Fruit fly (Drosophila melanogaster) whole organism, pupa: ENCODE measurements around the gene Klp10A.
A peak's percentile ranks its signal among the peaks of the same experiment; 100 is the strongest.

ENCODE experiments used
- CG10348 ChIP-seq: fragments of 200-800 bp; sonication (Bioruptor generic); IDR thresholded peaks from 2 replicates; pipeline ENCODE4 v1.3.6; 2022; ENCODE audit warnings: missing biosample characterization, missing genetic modification characterization
- CG12605 ChIP-seq: fragments of 200-800 bp; sonication (Bioruptor generic); IDR thresholded peaks from 2 replicates; pipeline ENCODE4 v1.3.6; 2022; ENCODE audit warnings: missing biosample characterization, missing genetic modification characterization
- CG13204 ChIP-seq: fragments of 200-800 bp; sonication (Bioruptor generic); optimal IDR thresholded peaks from 2 replicates; lab custom pipeline; 2018; ENCODE audit warnings: missing biosample characterization, mild to moderate bottlenecking, missing genetic modification characterization, moderate library complexity
- CG14655 ChIP-seq: fragments of 200-800 bp; sonication (Bioruptor generic); optimal IDR thresholded peaks from 3 replicates; lab custom pipeline; 2017; ENCODE audit warnings: mild to moderate bottlenecking, missing biosample characterization, missing genetic modification reagents, missing genetic modification characterization
- CG15710 ChIP-seq: fragments of 200-800 bp; sonication (Bioruptor generic); optimal IDR thresholded peaks from 2 replicates; lab custom pipeline; 2018; ENCODE audit warnings: missing biosample characterization, mild to moderate bottlenecking, missing genetic modification characterization, moderate library complexity
- CG17806 ChIP-seq: fragments of 200-800 bp; sonication (Bioruptor generic); optimal IDR thresholded peaks from 2 replicates; lab custom pipeline; 2018; ENCODE audit warnings: missing biosample characterization, mild to moderate bottlenecking, missing genetic modification characterization, moderate library complexity
- CG32121 ChIP-seq: fragments of 200-800 bp; sonication (Bioruptor generic); IDR thresholded peaks from 2 replicates; pipeline ENCODE4 v1.3.6; 2022; ENCODE audit warnings: missing biosample characterization, missing genetic modification characterization
- CG34367 ChIP-seq: fragments of 200-800 bp; sonication (Bioruptor generic); optimal IDR thresholded peaks from 2 replicates; lab custom pipeline; 2018; ENCODE audit warnings: missing biosample characterization, mild to moderate bottlenecking, missing genetic modification characterization
- CG4496 ChIP-seq: fragments of 200-800 bp; sonication (Bioruptor generic); IDR thresholded peaks from 3 replicates; pipeline ENCODE4 v1.3.6; 2022; ENCODE audit warnings: missing biosample characterization, missing genetic modification characterization
- CG8159 ChIP-seq: fragments of 200-800 bp; sonication (Bioruptor generic); optimal IDR thresholded peaks from 3 replicates; lab custom pipeline; 2018; ENCODE audit warnings: missing biosample characterization, mild to moderate bottlenecking, missing genetic modification characterization, moderate library complexity
- CG8301 ChIP-seq: fragments of 200-800 bp; sonication (Bioruptor generic); optimal IDR thresholded peaks from 2 replicates; lab custom pipeline; 2018; ENCODE audit warnings: missing biosample characterization, mild to moderate bottlenecking, missing genetic modification characterization
- CG9948 ChIP-seq: fragments of 200-800 bp; sonication (Bioruptor generic); optimal IDR thresholded peaks from 2 replicates; lab custom pipeline; 2018; ENCODE audit warnings: missing biosample characterization, mild to moderate bottlenecking, missing genetic modification characterization, moderate library complexity
- D1 ChIP-seq: fragments of 200-800 bp; sonication (Bioruptor generic); optimal IDR thresholded peaks from 2 replicates; lab custom pipeline; 2018; ENCODE audit warnings: missing biosample characterization, mild to moderate bottlenecking, missing genetic modification characterization, moderate library complexity
- EcR ChIP-seq: fragments of 200-800 bp; sonication (Bioruptor generic); optimal IDR thresholded peaks from 3 replicates; lab custom pipeline; 2019; ENCODE audit warnings: missing biosample characterization, missing genetic modification characterization, mild to moderate bottlenecking, moderate library complexity, missing genetic modification reagents
- Ets98B ChIP-seq: fragments of 200-800 bp; sonication (Bioruptor generic); IDR thresholded peaks from 2 replicates; pipeline ENCODE4 v1.3.6; 2022; ENCODE audit warnings: missing biosample characterization, missing genetic modification characterization
- Pif1A ChIP-seq: fragments of 200-800 bp; sonication (Bioruptor generic); optimal IDR thresholded peaks from 3 replicates; lab custom pipeline; 2016; ENCODE audit warnings: missing biosample characterization, missing genetic modification characterization
- Pif1B ChIP-seq: fragments of 200-800 bp; sonication (Bioruptor generic); optimal IDR thresholded peaks from 3 replicates; lab custom pipeline; 2016; ENCODE audit warnings: missing biosample characterization, missing genetic modification characterization
- Snoo ChIP-seq: fragments of 200-800 bp; sonication (Bioruptor generic); optimal IDR thresholded peaks from 3 replicates; lab custom pipeline; 2017; ENCODE audit warnings: missing biosample characterization, mild to moderate bottlenecking, missing genetic modification characterization, inconsistent platforms
- fd96Ca ChIP-seq: fragments of 200-800 bp; sonication (Bioruptor generic); IDR thresholded peaks from 3 replicates; pipeline ENCODE4 v1.3.6; 2022; ENCODE audit warnings: missing biosample characterization, missing genetic modification characterization
- gl ChIP-seq: fragments of 200-800 bp; sonication (Bioruptor generic); optimal IDR thresholded peaks from 2 replicates; lab custom pipeline; 2018; ENCODE audit warnings: missing biosample characterization, mild to moderate bottlenecking, missing genetic modification characterization
- rn ChIP-seq: fragments of 200-800 bp; sonication (Bioruptor generic); IDR thresholded peaks from 2 replicates; pipeline ENCODE4 v1.3.6; 2022; ENCODE audit warnings: missing biosample characterization, missing genetic modification characterization

The Klp10A gene

DNA sequence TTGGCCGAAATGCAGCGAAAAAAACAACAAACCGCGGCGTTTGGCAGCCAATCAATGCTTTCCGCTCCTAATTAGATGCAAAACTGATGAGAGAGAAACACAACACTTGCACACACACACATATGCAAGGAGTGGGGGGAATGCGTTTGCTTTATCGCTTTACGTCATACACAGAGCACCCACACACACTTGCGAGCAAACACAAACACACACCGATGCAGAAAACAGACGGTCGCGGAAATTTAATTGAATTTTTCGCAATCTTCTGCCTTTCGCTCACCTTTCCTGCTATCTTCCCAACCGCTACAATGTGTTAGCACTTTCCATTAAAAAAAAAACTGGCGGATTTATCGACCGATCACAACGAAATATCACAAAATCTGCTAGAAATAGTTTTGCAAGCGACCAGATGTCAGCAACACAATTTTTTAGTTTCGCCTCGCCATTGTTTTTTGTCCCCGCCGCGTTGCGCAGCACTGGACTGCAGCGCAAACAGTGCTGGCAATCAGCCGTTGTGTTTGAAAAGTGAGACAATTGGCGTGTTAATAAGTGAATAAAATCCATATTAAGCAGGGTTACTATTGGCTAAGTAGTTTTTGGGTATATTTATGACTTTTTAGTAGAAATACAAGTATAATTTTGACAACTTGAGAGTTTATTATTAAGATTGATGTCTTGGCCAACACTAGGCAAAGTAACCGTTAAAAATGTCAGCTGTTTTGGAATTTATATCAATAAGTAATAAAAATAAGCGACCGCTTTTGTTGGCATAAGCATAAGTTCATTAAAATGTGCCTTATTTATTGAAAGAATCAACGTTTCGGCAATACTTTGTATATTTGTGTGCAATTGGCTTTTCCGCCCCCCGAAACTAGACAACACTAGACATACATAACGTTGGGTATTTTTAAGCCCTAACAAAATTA lies at the start of gene Klp10A:
Gene Klp10A, minus strand, starts transcription at position 532 of the 926 bp plus-strand sequence.
- TF ChIP-seq CG15710 (peak; percentile 22), CG10348 (GFP tag; lab: Robert Waterston, UW) (no peak)

DNA sequence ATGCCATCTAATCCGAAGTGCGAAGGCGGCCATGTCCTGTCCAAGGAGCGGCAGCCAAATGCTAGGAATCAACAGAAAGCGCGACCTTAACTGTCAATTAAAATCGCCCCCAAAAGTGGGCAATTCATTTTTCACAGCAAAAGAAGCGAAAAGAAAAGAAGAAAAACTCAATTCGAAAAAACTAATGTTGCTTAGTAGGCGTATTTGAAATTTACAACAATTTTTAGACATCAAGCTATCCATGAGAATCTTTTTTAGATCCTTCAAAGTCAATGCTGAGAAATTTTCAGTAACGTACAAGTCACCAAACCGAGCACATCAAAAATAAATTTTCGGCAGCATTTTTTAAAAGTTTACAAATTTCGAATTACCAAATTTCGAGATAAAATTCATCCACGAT lies 45.7 kb upstream of the Klp10A start, which contains the start of gene CG15200:
Gene CG15200, plus strand, starts transcription at position 301 of the 400 bp plus-strand sequence.
- TF ChIP-seq gl (no peak), CG8159 (no peak), CG32121 (no peak), CG15710 (no peak), EcR (no peak), CG9948 (tag; lab: Kevin White, UChicago) (no peak), fd96Ca (GFP tag; lab: Robert Waterston, UW) (no peak), CG13204 (GFP tag; lab: Kevin White, UChicago) (no peak), CG17806 (tag; lab: Kevin White, UChicago) (no peak), rn (no peak), Ets98B (no peak), D1 (tag; lab: Kevin White, UChicago) (no peak), Snoo (tag; lab: Kevin White, UChicago) (no peak), CG12605 (no peak), CG4496 (no peak), CG10348 (GFP tag; lab: Robert Waterston, UW) (no peak), Pif1B (GFP tag; lab: Kevin White, UChicago) (no peak)

DNA sequence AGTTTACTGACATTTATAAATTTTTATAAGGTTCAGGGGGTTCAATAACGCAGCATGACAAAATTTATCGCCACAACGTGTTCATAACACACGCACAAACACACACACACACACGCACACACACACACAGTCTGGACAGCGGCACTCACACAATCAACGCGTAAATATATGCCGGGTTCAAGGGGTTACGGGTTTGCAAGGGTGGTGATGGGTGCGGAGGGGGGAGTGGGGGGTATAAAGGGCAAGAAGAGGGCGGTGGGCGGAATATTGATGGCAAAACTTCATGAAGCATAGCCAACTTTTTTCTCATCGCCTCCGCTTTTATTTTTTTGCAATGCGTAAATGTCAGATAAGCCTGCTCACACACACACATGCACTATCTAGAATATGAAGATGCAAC lies 39.2 kb upstream of the Klp10A start:
- TF ChIP-seq Pif1B (GFP tag; lab: Kevin White, UChicago) (no peak), rn (no peak), CG15710 (no peak), gl (no peak), CG13204 (GFP tag; lab: Kevin White, UChicago) (no peak), Ets98B (no peak), CG34367 (no peak)

DNA sequence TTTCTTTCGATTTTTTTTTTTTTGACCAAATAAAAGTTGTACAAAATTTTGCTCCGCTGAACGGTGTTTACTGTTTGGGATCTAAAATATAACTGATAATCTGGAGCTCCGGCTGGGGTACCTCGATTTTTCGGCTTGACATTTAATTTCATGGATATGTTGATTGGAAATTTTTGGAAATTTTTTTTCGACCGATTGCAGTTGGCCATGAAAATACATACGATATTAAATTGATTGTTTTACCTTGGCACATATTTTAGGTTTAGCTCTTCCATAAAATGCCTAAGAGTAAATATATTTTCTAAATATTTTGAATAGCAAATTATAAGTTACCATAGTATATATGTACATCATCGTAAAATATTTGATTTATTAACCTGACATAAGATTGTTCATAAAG lies 33.7 kb upstream of the Klp10A start, which contains the start of gene CG1394:
Gene CG1394, minus strand, starts transcription at position 101 of the 400 bp plus-strand sequence.
- TF ChIP-seq gl: no peak
- TF ChIP-seq Snoo (tag; lab: Kevin White, UChicago): no peak
- TF ChIP-seq CG32121: no peak
- no peak for TF ChIP-seq Pif1B (GFP tag; lab: Kevin White, UChicago)
- TF ChIP-seq CG9948 (tag; lab: Kevin White, UChicago): no peak
- no peak for TF ChIP-seq Ets98B
- TF ChIP-seq CG4496: no peak
- TF ChIP-seq EcR: no peak
- TF ChIP-seq Pif1A (GFP tag; lab: Kevin White, UChicago): no peak
- no peak for TF ChIP-seq CG8159
- TF ChIP-seq CG13204 (GFP tag; lab: Kevin White, UChicago): no peak
- no peak for TF ChIP-seq fd96Ca (GFP tag; lab: Robert Waterston, UW)
- TF ChIP-seq CG34367: no peak
- TF ChIP-seq CG8301 (tag; lab: Kevin White, UChicago): no peak

DNA sequence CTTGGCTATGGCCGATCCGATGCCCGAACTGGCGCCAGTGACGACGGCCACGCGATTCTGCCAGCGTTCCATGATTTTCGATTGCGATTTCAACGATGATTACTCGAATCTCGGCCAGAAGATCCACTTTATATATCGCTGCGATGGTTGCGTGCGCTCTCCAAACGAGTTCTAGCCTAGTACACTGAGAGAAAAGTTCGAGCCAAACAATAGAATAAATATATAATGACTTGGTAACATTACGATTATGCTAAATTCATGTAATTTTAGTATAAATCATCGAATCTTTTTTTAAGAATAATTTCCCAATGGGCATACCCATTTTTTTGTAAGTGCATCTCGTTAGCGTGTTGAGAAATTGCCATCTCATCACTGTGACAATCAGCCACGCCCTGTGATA lies 32.0 kb upstream of the Klp10A start, which contains the start of gene Antdh:
Gene Antdh, minus strand, starts transcription at position 101 of the 400 bp plus-strand sequence.
- TF ChIP-seq CG14655 (GFP tag; lab: Kevin White, UChicago): peak; percentile 34
- TF ChIP-seq fd96Ca (GFP tag; lab: Robert Waterston, UW): no peak
- 0 out of 3 replicates have a peak, but pooled peaks have one; percentile 32 for TF ChIP-seq CG4496
- no peak for TF ChIP-seq CG10348 (GFP tag; lab: Robert Waterston, UW)
- no peak for TF ChIP-seq CG15710
- no peak for TF ChIP-seq CG8159
- TF ChIP-seq CG8301 (tag; lab: Kevin White, UChicago): peak; percentile 19

DNA sequence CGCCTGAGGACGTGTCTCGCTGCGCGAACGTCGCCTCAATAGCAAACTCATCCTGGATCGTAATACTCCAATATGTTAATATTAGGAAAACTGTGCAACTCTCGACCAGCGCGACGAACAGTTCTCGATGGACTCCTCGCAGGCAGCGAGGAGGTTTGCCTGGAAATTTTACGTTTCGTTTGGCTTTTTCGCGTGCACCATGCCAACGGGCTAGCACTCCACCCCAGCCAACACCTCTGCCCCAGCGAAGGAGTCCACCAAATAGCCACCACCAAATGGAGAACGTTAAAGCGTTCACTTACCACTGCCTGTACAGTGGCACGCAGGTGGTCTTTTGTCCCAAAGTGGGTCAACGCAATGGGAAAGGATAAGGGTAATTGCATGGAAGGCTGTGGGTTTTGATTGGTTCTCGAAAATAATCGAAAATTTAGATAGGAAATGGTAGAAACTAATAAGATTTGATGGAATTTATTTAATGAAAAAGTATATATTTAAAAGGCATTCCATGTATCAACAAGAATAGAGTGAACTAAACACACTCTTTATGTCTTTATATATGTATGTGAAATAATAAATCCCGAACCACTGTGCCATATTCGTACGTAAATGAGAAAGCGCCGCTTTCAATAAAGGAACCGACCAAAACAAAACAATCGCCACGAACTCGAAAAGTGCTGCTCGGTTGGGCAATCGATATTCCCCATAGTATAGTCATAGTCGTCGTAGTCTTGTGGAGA lies 23.0 kb upstream of the Klp10A start, which contains the start of gene CG32668:
Gene CG32668, minus strand, starts transcription at position 51 of the 737 bp plus-strand sequence.
- TF ChIP-seq CG8159 (peak; percentile 7), EcR (no peak)
